Worm (Caenorhabditis elegans): ENCODE data around the gene asm-1.

Gene asm-1

DNA sequence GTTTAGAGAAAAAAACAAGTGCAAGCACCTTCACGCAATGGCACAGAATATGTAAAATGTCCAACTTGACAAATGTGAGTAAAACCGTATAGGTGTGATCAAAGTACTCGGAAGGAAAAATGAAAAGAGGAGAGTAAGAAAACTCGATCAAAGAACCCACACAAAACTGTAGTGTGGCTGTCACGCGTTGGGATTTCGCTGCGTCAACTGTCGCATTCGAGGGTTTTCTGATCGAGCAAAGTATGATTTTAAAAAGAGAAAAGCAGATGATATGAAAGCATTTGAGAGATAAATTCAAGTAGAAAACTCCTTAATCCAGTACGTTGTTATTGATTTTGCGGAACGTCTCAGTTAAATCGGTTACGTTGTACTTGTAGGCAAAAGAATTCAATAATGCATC lies 18.0 kb upstream of the asm-1 start (continued):
- TF ChIP-seq nhr-41 (GFP tag; IDR thresholded peaks at IDR 0.05) (no peak), mxl-2 (GFP tag; conservative IDR thresholded peaks at IDR 0.05) (no peak), Y75B8A.6 (GFP tag; IDR thresholded peaks at IDR 0.05) (no peak), ZK546.5 (tag; optimal IDR thresholded peaks at IDR 0.05) (no peak), T26A8.4 (GFP tag; IDR thresholded peaks at IDR 0.05) (no peak; the same call in 1 of the 2 replicates), pha-4 (GFP tag; IDR thresholded peaks at IDR 0.05) (peak; percentile 7; the same call in 1 of the 2 replicates), pha-4 (tag; optimal IDR thresholded peaks at IDR 0.05) (no peak), hlh-30 (tag; optimal IDR thresholded peaks at IDR 0.05; ENCODE audit: insufficient read depth) (peak; percentile 90), gei-8 (GFP tag; optimal IDR thresholded peaks at IDR 0.05) (no peak), ztf-11 (tag; optimal IDR thresholded peaks at IDR 0.05) (no peak), daf-8 (GFP tag; IDR thresholded peaks at IDR 0.05) (no peak), F26F4.8 (GFP tag; conservative IDR thresholded peaks at IDR 0.05) (no peak), ceh-82 (tag; optimal IDR thresholded peaks at IDR 0.05) (no peak), madf-5 (GFP tag; IDR thresholded peaks at IDR 0.05) (no peak), nhr-77 (tag; optimal IDR thresholded peaks at IDR 0.05) (peak; percentile 78), saeg-2 (GFP tag; IDR thresholded peaks at IDR 0.05) (no peak), zfp-2 (tag; optimal IDR thresholded peaks at IDR 0.05) (no peak), rbr-2 (tag; optimal IDR thresholded peaks at IDR 0.05) (no peak), php-3 (GFP tag; IDR thresholded peaks at IDR 0.05) (0 out of 2 replicates have a peak, but pooled peaks have one; percentile 39), egl-43 (GFP tag; IDR thresholded peaks at IDR 0.05) (no peak), Y48G9A.11 (GFP tag; IDR thresholded peaks at IDR 0.05) (no peak), nhr-28 (tag; optimal IDR thresholded peaks at IDR 0.05) (peak; percentile 96), lin-1 (GFP tag; IDR thresholded peaks at IDR 0.05) (no peak), skn-1 (tag; optimal IDR thresholded peaks at IDR 0.05) (no peak), snpc-4 (tag; optimal IDR thresholded peaks at IDR 0.05) (no peak), nhr-25 (tag; optimal IDR thresholded peaks at IDR 0.05; ENCODE audit: borderline replicate concordance, insufficient read depth) (no peak), F44E2.7 (GFP tag; IDR thresholded peaks at IDR 0.05) (no peak), hmg-1.1 (GFP tag; IDR thresholded peaks at IDR 0.05) (peak; percentile 9; the same call in 1 of the 2 replicates), nhr-111 (GFP tag; optimal IDR thresholded peaks at IDR 0.05) (no peak), lin-29 (GFP tag; IDR thresholded peaks at IDR 0.05) (no peak), nhr-102 (tag; optimal IDR thresholded peaks at IDR 0.05) (no peak), ceh-32 (tag; optimal IDR thresholded peaks at IDR 0.05; ENCODE audit: poor library complexity) (no peak), unc-62 (GFP tag; optimal IDR thresholded peaks at IDR 0.05 in 1 of 2) (peak in 1 of 2 experiments; percentile 92), unc-62 (tag; optimal IDR thresholded peaks at IDR 0.05) (no peak), dmd-8 (GFP tag; IDR thresholded peaks at IDR 0.05) (no peak), F37D6.2 (tag; optimal IDR thresholded peaks at IDR 0.05) (no peak), attf-4 (tag; optimal IDR thresholded peaks at IDR 0.05) (no peak), hif-1 (tag; optimal IDR thresholded peaks at IDR 0.05) (peak in 1 of 2 experiments; percentile 13), lin-13 (GFP tag; optimal IDR thresholded peaks at IDR 0.05) (no peak), dpl-1 (GFP tag; optimal IDR thresholded peaks at IDR 0.05) (no peak), dmd-9 (GFP tag; IDR thresholded peaks at IDR 0.05) (no peak), tag-97 (GFP tag; IDR thresholded peaks at IDR 0.05) (no peak), spr-3 (GFP tag; optimal IDR thresholded peaks at IDR 0.05) (no peak), snpc-1.2 (GFP tag; IDR thresholded peaks at IDR 0.05) (no peak), zag-1 (tag; optimal IDR thresholded peaks at IDR 0.05) (no peak), aly-2 (tag; optimal IDR thresholded peaks at IDR 0.05) (no peak), mdt-29 (GFP tag; IDR thresholded peaks at IDR 0.05) (peak; percentile 87), lin-39 (tag; optimal IDR thresholded peaks at IDR 0.05) (no peak), dve-1 (tag; optimal IDR thresholded peaks at IDR 0.05; ENCODE audit: insufficient read depth) (peak; percentile 84), zfp-3 (GFP tag; conservative IDR thresholded peaks at IDR 0.05) (0 out of 2 replicates have a peak, but pooled peaks have one; percentile 41), mep-1 (tag; optimal IDR thresholded peaks at IDR 0.05) (peak; percentile 48), set-16 (GFP tag; IDR thresholded peaks at IDR 0.05) (no peak)
